Worm (Caenorhabditis elegans): ENCODE results near the gene F16B12.6.

- TF ChIP-seq cog-1 (tag; optimal IDR thresholded peaks at IDR 0.05) (no peak), klf-2 (GFP tag; conservative IDR thresholded peaks at IDR 0.05) (no peak)
Observed at ce11 chrX:14140040-14140439, 37.9 kb downstream of the F16B12.6 start, which contains the start of gene nkat-1.
